Worm (Caenorhabditis elegans): ENCODE data around the gene F10D2.8.
A peak's percentile ranks its signal among the peaks of the same experiment; 100 is the strongest.

Gene F10D2.8

DNA sequence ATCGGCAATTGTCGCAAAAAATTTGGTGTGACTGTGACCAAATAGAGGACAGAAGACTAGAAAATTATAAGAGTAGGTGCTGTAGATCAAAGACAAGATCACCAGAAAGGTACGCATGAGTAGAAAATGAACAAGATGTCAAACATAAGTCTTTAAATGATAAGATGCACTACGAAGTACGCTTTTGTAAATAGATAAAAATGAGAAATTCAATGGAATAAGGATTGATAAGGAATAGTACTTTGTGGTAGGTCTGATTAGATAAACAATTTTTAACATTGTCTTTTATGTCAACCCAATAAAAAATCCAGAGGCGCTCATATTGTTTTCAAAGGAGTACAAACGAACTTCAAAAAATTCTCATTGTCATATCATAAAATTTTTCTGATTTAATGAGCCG, at the start of gene F10D2.8:
TSS of gene F10D2.8 (minus strand) at position 145 of the 400 bp plus-strand sequence.
- TF ChIP-seq ceh-58 (GFP tag; IDR thresholded peaks at IDR 0.05) (no peak), ets-4 (GFP tag; optimal IDR thresholded peaks at IDR 0.05) (no peak), nhr-80 (tag; optimal IDR thresholded peaks at IDR 0.05) (peak; percentile 76), K12H6.12 (tag; optimal IDR thresholded peaks at IDR 0.05) (no peak), egrh-3 (GFP tag; IDR thresholded peaks at IDR 0.05) (no peak)

DNA sequence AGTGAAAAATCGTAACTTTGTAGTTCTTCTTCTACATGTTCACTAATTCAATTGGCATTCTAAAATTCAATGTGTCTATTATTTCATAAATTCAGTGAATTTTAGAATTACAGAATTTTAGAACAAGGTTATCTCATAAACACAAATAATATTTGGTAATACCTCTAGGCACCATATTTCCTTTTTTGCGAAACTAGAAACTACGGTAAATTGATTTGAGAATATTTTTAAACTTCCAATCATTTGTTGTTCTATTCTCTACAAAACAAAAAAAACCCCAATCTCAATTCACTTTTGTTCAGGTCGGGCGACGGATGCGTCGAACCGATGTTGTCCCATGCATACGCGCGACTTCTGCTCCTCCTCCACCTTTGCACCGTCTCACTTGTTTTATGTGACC, 49.4 kb upstream of the F10D2.8 start, which contains the start of gene F09G2.1:
TSS of gene F09G2.1 (plus strand) at position 301 of the 400 bp plus-strand sequence.
- TF ChIP-seq F23B12.7 (tag; optimal IDR thresholded peaks at IDR 0.05; ENCODE audit: insufficient read depth) (no peak), akir-1 (GFP tag; optimal IDR thresholded peaks at IDR 0.05) (no peak), mcd-1 (GFP tag; IDR thresholded peaks at IDR 0.05) (no peak), repo-1 (tag; optimal IDR thresholded peaks at IDR 0.05) (no peak), cebp-2 (GFP tag; IDR thresholded peaks at IDR 0.05) (no peak)

DNA sequence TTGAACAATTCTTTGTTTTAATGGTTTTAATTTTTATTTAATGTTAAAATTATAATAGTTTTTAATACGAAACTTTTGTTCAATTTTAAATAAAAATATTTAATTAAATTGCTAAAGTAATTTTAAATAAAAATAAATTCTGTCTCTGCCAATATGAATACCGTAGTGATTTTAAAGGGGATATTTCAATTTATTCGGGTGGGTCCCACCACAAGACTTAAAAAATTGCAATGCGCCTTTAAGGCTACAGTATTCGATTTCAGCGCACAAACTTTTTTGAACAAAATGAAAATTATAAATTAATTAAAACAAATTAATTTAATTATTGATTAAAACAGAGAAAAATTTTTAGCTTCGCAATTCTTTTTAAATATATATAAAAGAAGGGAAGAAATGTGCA, 48.6 kb upstream of the F10D2.8 start:
- TF ChIP-seq aptf-3 (GFP tag; IDR thresholded peaks at IDR 0.05) (no peak), snpc-1.1 (tag; optimal IDR thresholded peaks at IDR 0.05; ENCODE audit: insufficient read depth) (peak; percentile 50), madf-6 (GFP tag; IDR thresholded peaks at IDR 0.05) (peak; percentile 93), snpc-3.4 (tag; optimal IDR thresholded peaks at IDR 0.05) (no peak), attf-3 (GFP tag; conservative IDR thresholded peaks at IDR 0.05) (no peak), mxl-1 (tag; optimal IDR thresholded peaks at IDR 0.05) (no peak), nhr-90 (tag; optimal IDR thresholded peaks at IDR 0.05) (no peak), lin-54 (GFP tag; optimal IDR thresholded peaks at IDR 0.05) (peak; percentile 54), xnd-1 (tag; optimal IDR thresholded peaks at IDR 0.05) (peak; percentile 89), ama-1 (optimal IDR thresholded peaks at IDR 0.05) (no peak), ama-1 (GFP tag; optimal IDR thresholded peaks at IDR 0.05) (no peak), nfya-2 (GFP tag; IDR thresholded peaks at IDR 0.05) (no peak), F33H1.4 (GFP tag; IDR thresholded peaks at IDR 0.05) (peak; percentile 93), akir-1 (GFP tag; optimal IDR thresholded peaks at IDR 0.05) (no peak), ekl-4 (GFP tag; IDR thresholded peaks at IDR 0.05) (no peak), sptf-2 (GFP tag; optimal IDR thresholded peaks at IDR 0.05) (no peak), F55B11.4 (tag; optimal IDR thresholded peaks at IDR 0.05; ENCODE audit: borderline replicate concordance, insufficient read depth) (no peak), fkh-3 (tag; optimal IDR thresholded peaks at IDR 0.05) (no peak), efl-1 (GFP tag; optimal IDR thresholded peaks at IDR 0.05) (peak; percentile 7), mcd-1 (GFP tag; IDR thresholded peaks at IDR 0.05) (0 out of 2 replicates have a peak, but pooled peaks have one; percentile 7), D2030.7 (GFP tag; IDR thresholded peaks at IDR 0.05) (peak; percentile 54; the same call in 1 of the 2 replicates), sea-2 (GFP tag; IDR thresholded peaks at IDR 0.05) (no peak), sdz-38 (tag; optimal IDR thresholded peaks at IDR 0.05) (no peak), F23B12.7 (tag; optimal IDR thresholded peaks at IDR 0.05; ENCODE audit: insufficient read depth) (no peak), ceh-100 (GFP tag; IDR thresholded peaks at IDR 0.05) (no peak), hsf-1 (GFP tag; IDR thresholded peaks at IDR 0.05) (0 out of 2 replicates have a peak, but pooled peaks have one; percentile 14), unc-130 (GFP tag; optimal IDR thresholded peaks at IDR 0.05) (no peak), madf-8 (GFP tag; conservative IDR thresholded peaks at IDR 0.05) (peak; percentile 75), egrh-3 (GFP tag; IDR thresholded peaks at IDR 0.05) (no peak), zim-3 (tag; optimal IDR thresholded peaks at IDR 0.05) (no peak), Y56A3A.18 (GFP tag; IDR thresholded peaks at IDR 0.05) (no peak), dpff-1 (tag; optimal IDR thresholded peaks at IDR 0.05) (no peak), nhr-179 (tag; optimal IDR thresholded peaks at IDR 0.05) (no peak), ztf-18 (tag; optimal IDR thresholded peaks at IDR 0.05) (no peak), Y53F4B.3 (GFP tag; IDR thresholded peaks at IDR 0.05) (no peak), hrde-1 (tag; optimal IDR thresholded peaks at IDR 0.05; ENCODE audit: borderline replicate concordance) (no peak), madf-3 (GFP tag; IDR thresholded peaks at IDR 0.05) (peak; percentile 90), tbp1 (GFP tag; optimal IDR thresholded peaks at IDR 0.05) (peak; percentile 31), lsl-1 (GFP tag; optimal IDR thresholded peaks at IDR 0.05) (peak; percentile 97), bed-1 (GFP tag; IDR thresholded peaks at IDR 0.05) (no peak)

Data from whole organism, young adult.